Worm (Caenorhabditis elegans) whole organism, late embryonic: ENCODE results near the gene clec-71.

ENCODE experiments used
- C38D4.7 ChIP-seq: fragments of 200-800 bp; sonication (Bioruptor generic); optimal IDR thresholded peaks from 2 replicates; lab custom pipeline; 2018; ENCODE audit warnings: mild to moderate bottlenecking, missing genetic modification characterization, moderate library complexity, missing compliant biosample characterization
- ama-1 ChIP-seq: fragments of 150-350 bp; optimal IDR thresholded peaks from 2 replicates; lab custom pipeline; 2014
- elt-2 ChIP-seq: sonication (generic microtip); optimal IDR thresholded peaks from 2 replicates; lab custom pipeline; 2016; ENCODE audit warnings: missing genetic modification reagents, missing genetic modification characterization, missing compliant biosample characterization
- nhr-11 ChIP-seq: fragments of 150-350 bp; optimal IDR thresholded peaks from 2 replicates; lab custom pipeline; 2014; ENCODE audit warnings: missing biosample characterization, missing genetic modification characterization
- pqm-1 ChIP-seq: sonication (generic microtip); optimal IDR thresholded peaks from 2 replicates; lab custom pipeline; 2016; ENCODE audit warnings: missing genetic modification characterization, missing compliant biosample characterization
- unc-42 ChIP-seq: sonication (generic microtip); optimal IDR thresholded peaks from 2 replicates; lab custom pipeline; 2016; ENCODE audit warnings: missing genotype, missing genetic modification characterization, missing compliant biosample characterization

DNA sequence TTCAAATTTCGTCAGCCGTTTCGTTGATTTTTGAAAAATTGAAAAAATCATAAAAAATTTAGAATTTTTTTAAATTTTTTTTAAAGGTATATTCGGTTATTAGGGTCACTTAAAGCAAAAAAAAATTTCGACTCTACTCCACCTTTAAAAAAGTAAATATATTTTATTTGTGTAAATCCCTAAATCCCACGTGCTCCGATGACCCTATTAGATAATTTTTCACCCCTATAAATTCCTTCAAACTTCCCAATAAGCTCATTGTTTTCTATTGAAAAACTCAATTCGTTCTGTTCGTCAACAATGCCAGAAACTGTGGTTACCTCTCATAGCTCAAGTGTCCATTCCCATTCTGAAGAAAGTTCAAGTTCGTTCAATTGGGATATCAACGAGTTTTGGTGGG, 24.7 kb upstream of the clec-71 start, which contains the start of gene F56D6.20:
- TF ChIP-seq pqm-1, result no peak
- no peak for TF ChIP-seq C38D4.7 (GFP tag; lab: Kevin White, UChicago)
- TF ChIP-seq elt-2 (tag; lab: Kevin White, UChicago), result no peak
- no peak for TF ChIP-seq nhr-11 (tag; lab: Kevin White, UChicago)
- no peak for TF ChIP-seq unc-42 (tag; lab: Kevin White, UChicago)
- TF ChIP-seq ama-1, result no peak
